Worm (Caenorhabditis elegans): ENCODE results near the gene K02F6.6.
"Not testable (repeated sequence)": the region's sequence is repeated elsewhere in the genome, so short reads cannot be mapped to it uniquely, and the experiment has no call there.

The K02F6.6 gene

DNA sequence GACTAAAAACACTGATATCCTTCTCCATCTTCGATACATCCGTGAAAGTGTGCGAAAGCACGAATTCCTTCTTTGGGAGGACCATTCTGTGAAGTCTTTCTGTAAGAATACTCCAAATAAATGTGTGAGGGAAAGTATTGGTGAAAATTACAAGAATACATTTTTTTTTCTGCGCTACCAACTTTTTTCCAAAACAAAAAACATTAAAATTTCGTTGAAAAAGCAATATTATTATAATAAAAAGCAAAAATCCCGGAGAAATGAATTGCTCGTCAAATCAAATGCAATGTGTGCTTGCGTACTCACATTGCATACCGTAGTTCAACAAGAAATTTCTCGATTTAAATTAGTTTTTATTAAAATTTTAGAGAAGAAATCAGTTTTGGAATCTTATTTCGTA is 8.6 kb upstream of the K02F6.6 start, which contains the start of gene bath-13:
Gene bath-13, minus strand, starts transcription at position 101 of the 400 bp plus-strand sequence.
- TF ChIP-seq aha-1 (tag) (peak; percentile 22), mxl-2 (GFP tag; conservative IDR thresholded peaks at IDR 0.05) (no peak)

DNA sequence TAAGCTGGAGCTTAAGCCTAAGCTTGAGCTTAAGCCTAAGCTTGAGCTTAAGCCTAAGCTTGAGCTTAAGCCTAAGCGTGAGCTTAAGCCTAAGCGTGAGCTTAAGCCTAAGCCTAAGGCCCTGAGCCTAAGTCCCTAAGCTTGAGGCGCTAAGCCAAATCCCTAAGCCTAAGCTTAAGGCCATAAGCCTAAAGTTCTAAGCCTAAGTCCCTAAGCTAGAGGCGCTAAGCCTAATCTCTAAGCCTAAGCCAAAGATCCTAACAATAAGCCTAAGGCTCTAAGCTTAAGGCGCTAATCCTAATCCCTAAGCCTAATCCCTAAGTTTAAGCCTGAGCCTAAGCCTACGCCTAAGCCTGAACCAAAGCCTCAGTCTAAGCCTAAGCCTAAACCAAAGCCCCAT is 4.9 kb upstream of the K02F6.6 start:
- TF ChIP-seq ZK546.5 (tag; optimal IDR thresholded peaks at IDR 0.05) (no peak), nhr-28 (tag; optimal IDR thresholded peaks at IDR 0.05) (no peak), ceh-44 (GFP tag; IDR thresholded peaks at IDR 0.05) (no peak), nhr-42 (GFP tag; IDR thresholded peaks at IDR 0.05) (no peak), hlh-30 (tag; optimal IDR thresholded peaks at IDR 0.05; ENCODE audit: insufficient read depth) (no peak), nhr-25 (tag; optimal IDR thresholded peaks at IDR 0.05; ENCODE audit: borderline replicate concordance, insufficient read depth) (no peak), ZK337.2 (GFP tag; IDR thresholded peaks at IDR 0.05) (no peak), Y48G9A.11 (GFP tag; IDR thresholded peaks at IDR 0.05) (no peak), nhr-6 (tag; optimal IDR thresholded peaks at IDR 0.05) (no peak), attf-4 (tag; optimal IDR thresholded peaks at IDR 0.05) (no peak), Y5F2A.4 (GFP tag; optimal IDR thresholded peaks at IDR 0.05) (no peak), lin-13 (GFP tag; optimal IDR thresholded peaks at IDR 0.05) (no peak), lsy-2 (tag; optimal IDR thresholded peaks at IDR 0.05) (no peak), daf-16 (GFP tag; optimal IDR thresholded peaks at IDR 0.05) (no peak), daf-16 (tag; optimal IDR thresholded peaks at IDR 0.05) (no peak), nhr-76 (tag; optimal IDR thresholded peaks at IDR 0.05) (no peak), mes-2 (tag; optimal IDR thresholded peaks at IDR 0.05; ENCODE audit: poor library complexity, severe bottlenecking) (no peak), skn-1 (tag; optimal IDR thresholded peaks at IDR 0.05) (no peak), dmd-9 (GFP tag; IDR thresholded peaks at IDR 0.05) (no peak), lin-29 (GFP tag; IDR thresholded peaks at IDR 0.05) (no peak), ceh-82 (tag; optimal IDR thresholded peaks at IDR 0.05) (no peak)

DNA sequence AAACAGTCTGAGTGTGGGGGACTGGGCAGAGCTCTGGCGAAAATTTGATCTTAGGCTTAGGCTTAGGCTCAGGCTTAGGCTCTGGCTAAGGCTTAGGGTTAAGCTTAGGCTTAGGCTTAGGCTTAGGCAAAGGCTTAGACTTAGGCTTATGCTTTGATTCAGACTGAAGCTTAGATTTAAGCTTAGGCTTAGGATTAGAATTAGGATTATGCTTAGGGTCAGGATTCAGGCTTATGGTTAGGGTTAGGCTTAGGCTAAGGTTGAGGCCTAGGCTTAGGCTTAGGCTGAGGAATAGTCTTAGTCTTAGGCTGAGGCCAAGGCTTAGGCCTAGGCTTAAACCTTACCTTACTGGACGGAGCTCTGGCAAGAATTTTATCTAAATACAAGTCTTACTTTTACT is 3.7 kb upstream of the K02F6.6 start:
- TF ChIP-seq Y105C5A.15 (GFP tag; IDR thresholded peaks at IDR 0.05) (no peak), zip-2 (tag; optimal IDR thresholded peaks at IDR 0.05) (no peak), madf-5 (GFP tag; IDR thresholded peaks at IDR 0.05) (no peak), dmd-6 (GFP tag; IDR thresholded peaks at IDR 0.05) (no peak), nhr-48 (tag; optimal IDR thresholded peaks at IDR 0.05) (no peak), duxl-1 (tag; optimal IDR thresholded peaks at IDR 0.05; ENCODE audit: poor library complexity) (no peak), madf-9 (GFP tag; conservative IDR thresholded peaks at IDR 0.05) (no peak), egl-27 (tag; optimal IDR thresholded peaks at IDR 0.05) (no peak), nhr-6 (tag; optimal IDR thresholded peaks at IDR 0.05) (no peak), nhr-41 (GFP tag; IDR thresholded peaks at IDR 0.05) (no peak)

DNA sequence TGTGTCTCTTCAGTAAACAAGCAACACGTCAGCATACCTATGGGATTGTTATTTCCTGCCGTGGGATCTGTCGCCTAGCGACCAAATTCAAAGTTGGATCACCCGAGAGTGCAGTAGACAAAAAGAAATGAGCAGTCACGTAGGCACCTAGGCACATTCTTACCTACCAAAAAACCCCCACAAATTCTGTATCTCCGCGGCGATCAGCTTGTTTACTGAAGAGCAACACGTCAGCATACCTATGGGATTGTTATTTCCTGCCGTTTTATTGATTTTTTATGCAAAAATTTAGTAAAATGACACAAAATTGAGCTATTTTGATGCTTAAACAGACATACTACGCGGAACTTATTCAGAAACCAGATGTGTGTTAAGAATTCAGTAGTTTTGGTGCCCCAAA is 3.9 kb downstream of the K02F6.6 start, which contains the start of gene K02F6.5:
Gene K02F6.5, plus strand, starts transcription at position 301 of the 400 bp plus-strand sequence.
- TF ChIP-seq fos-1 (tag; optimal IDR thresholded peaks at IDR 0.05); lin-1 (GFP tag; IDR thresholded peaks at IDR 0.05); F10B5.3 (tag; optimal IDR thresholded peaks at IDR 0.05): not testable (repeated sequence)

DNA sequence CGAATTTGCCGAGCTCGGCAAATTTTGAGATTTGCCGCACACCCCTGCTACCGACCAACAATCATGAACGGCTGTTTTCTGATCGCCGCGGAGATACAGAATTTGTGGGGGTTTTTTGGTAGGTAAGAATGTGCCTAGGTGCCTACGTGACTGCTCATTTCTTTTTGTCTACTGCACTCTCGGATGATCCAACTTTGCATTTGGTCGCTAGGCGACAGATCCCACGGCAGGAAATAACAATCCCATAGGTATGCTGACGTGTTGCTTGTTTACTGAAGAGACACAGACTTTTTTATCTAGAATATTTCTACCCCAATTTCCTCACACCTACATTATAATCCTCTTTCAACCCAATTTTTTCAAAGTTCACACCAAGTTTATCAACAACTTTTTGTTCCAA is 4.4 kb downstream of the K02F6.6 start, which contains the start of gene K02F6.8:
Gene K02F6.8, minus strand, starts transcription at position 101 of the 400 bp plus-strand sequence.
- TF ChIP-seq lim-7 (GFP tag; IDR thresholded peaks at IDR 0.05); nhr-11 (tag; optimal IDR thresholded peaks at IDR 0.05); nhr-42 (GFP tag; IDR thresholded peaks at IDR 0.05): not testable (repeated sequence)
